Fruit fly (Drosophila melanogaster): Measurements from ENCODE around the gene CG10428.

The CG10428 gene

dm6 chr2L:18927891-18928290 lies 20.8 kb upstream of the CG10428 start:
- TF ChIP-seq vvl (GFP tag; IDR thresholded peaks at IDR 0.05) = peak; percentile 38; the same call in 1 of the 2 replicates
- no peak for TF ChIP-seq CG31388 (GFP tag; optimal IDR thresholded peaks at IDR 0.05)
- peak; percentile 29 for TF ChIP-seq Kr (GFP tag; optimal IDR thresholded peaks at IDR 0.05)
- TF ChIP-seq CG12769 (tag; optimal IDR thresholded peaks at IDR 0.05) = no peak
- peak; percentile 55 for TF ChIP-seq tap (tag; optimal IDR thresholded peaks at IDR 0.05)
- peak; percentile 96 for TF ChIP-seq gsb-n (tag; optimal IDR thresholded peaks at IDR 0.05)
- peak; percentile 49 for TF ChIP-seq pros (GFP tag; optimal IDR thresholded peaks at IDR 0.05)
- no peak for TF ChIP-seq cad (GFP tag; optimal IDR thresholded peaks at IDR 0.05)
- TF ChIP-seq CG6175 (GFP tag; IDR thresholded peaks at IDR 0.05) = no peak
- TF ChIP-seq CG8924 (tag; optimal IDR thresholded peaks at IDR 0.05) = peak; percentile 40
- peak; percentile 24 for TF ChIP-seq oc (tag; optimal IDR thresholded peaks at IDR 0.05)

dm6 chr2L:18929595-18929994 lies 19.1 kb upstream of the CG10428 start:
- TF ChIP-seq gem (tag; optimal IDR thresholded peaks at IDR 0.05) (peak; percentile 17), Adf1 (GFP tag; IDR thresholded peaks at IDR 0.05) (no peak), CG2875 (GFP tag; optimal IDR thresholded peaks at IDR 0.05) (no peak), row (GFP tag; IDR thresholded peaks at IDR 0.05) (peak; percentile 42; the same call in 2 of the 3 replicates), Med (GFP tag) (peak; percentile 19), ind (GFP tag; optimal IDR thresholded peaks at IDR 0.05) (no peak), D19A (tag; optimal IDR thresholded peaks at IDR 0.05) (peak; percentile 78), sens (GFP tag) (peak; percentile 73)

dm6 chr2L:18930352-18931122 lies 18.1 kb upstream of the CG10428 start:
- TF ChIP-seq CG17802 (tag; optimal IDR thresholded peaks at IDR 0.05) (peak; percentile 20), Gsc (GFP tag; IDR thresholded peaks at IDR 0.05) (no peak), CG2875 (GFP tag; optimal IDR thresholded peaks at IDR 0.05) (no peak), CG7372 (GFP tag; IDR thresholded peaks at IDR 0.05) (no peak), CG8944 (GFP tag; optimal IDR thresholded peaks at IDR 0.05) (no peak), gcm2 (GFP tag; optimal IDR thresholded peaks at IDR 0.05) (no peak), crol (GFP tag; IDR thresholded peaks at IDR 0.05) (no peak), Oaz (GFP tag; IDR thresholded peaks at IDR 0.05) (no peak), vnd (GFP tag; IDR thresholded peaks at IDR 0.05; ENCODE audit: partially characterized antibody) (no peak), kay (GFP tag; optimal IDR thresholded peaks at IDR 0.05) (no peak), CG8089 (GFP tag; optimal IDR thresholded peaks at IDR 0.05) (peak; percentile 18), CG10543 (GFP tag; optimal IDR thresholded peaks at IDR 0.05) (no peak), en (GFP tag; optimal IDR thresholded peaks at IDR 0.05) (no peak), oc (tag; optimal IDR thresholded peaks at IDR 0.05) (peak; percentile 66), grau (tag; optimal IDR thresholded peaks at IDR 0.05) (peak; percentile 20), CG17186 (GFP tag; optimal IDR thresholded peaks at IDR 0.05) (no peak), CG30403 (GFP tag; optimal IDR thresholded peaks at IDR 0.05) (peak; percentile 14), phol (tag; optimal IDR thresholded peaks at IDR 0.05) (peak; percentile 59), GATAe (GFP tag; conservative IDR thresholded peaks at IDR 0.05) (no peak), Mes4 (GFP tag; optimal IDR thresholded peaks at IDR 0.05) (peak; percentile 5), CG12236 (GFP tag; optimal IDR thresholded peaks at IDR 0.05) (no peak), CG14710 (tag; optimal IDR thresholded peaks at IDR 0.05) (peak; percentile 59), YL-1 (GFP tag; optimal IDR thresholded peaks at IDR 0.05) (no peak), lbe (GFP tag; optimal IDR thresholded peaks at IDR 0.05) (no peak), CG11504 (tag; optimal IDR thresholded peaks at IDR 0.05) (peak; percentile 38), toy (GFP tag; IDR thresholded peaks at IDR 0.05) (no peak), hkb (optimal IDR thresholded peaks at IDR 0.05) (no peak), hkb (GFP tag; IDR thresholded peaks at IDR 0.05) (no peak), Side (GFP tag; optimal IDR thresholded peaks at IDR 0.05) (no peak), gfzf (GFP tag; optimal IDR thresholded peaks at IDR 0.05) (no peak), CG14014 (GFP tag; IDR thresholded peaks at IDR 0.05) (no peak), CG30020 (tag; optimal IDR thresholded peaks at IDR 0.05) (no peak)
